Worm (Caenorhabditis elegans): ENCODE data around the gene amt-1.
A peak's percentile ranks its signal among the peaks of the same experiment; 100 is the strongest.

amt-1 gene

DNA sequence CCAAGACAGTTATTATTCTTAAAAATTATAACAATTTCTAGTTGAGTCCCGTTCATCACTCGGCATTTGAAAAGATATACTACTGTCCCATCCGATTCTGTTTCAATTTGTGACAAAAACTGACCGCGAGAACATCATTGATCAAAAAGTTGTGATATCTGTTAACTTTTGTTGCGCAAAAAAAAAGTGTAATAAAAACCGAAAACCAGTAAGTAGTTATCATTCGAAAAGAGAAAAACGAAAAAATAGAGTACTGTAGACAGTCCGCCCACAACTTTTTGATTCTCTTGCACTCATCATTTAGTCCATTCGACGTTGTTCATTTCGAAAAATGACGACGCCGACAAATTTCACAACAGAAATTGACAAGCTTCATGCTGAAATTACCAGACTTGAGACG is at the start of gene amt-1:
amt-1 (plus strand) TSS at position 301 of the 400 bp plus-strand sequence.
- TF ChIP-seq hlh-1 (tag; optimal IDR thresholded peaks at IDR 0.05) (no peak), mab-5 (tag; optimal IDR thresholded peaks at IDR 0.05) (no peak), zip-8 (tag; optimal IDR thresholded peaks at IDR 0.05) (no peak), lsy-2 (tag; optimal IDR thresholded peaks at IDR 0.05) (no peak), snpc-4 (tag; optimal IDR thresholded peaks at IDR 0.05) (no peak), unc-62 (GFP tag; optimal IDR thresholded peaks at IDR 0.05) (no peak), ceh-83 (GFP tag; optimal IDR thresholded peaks at IDR 0.05) (no peak), flh-1 (GFP tag; optimal IDR thresholded peaks at IDR 0.05) (no peak), nhr-12 (tag; optimal IDR thresholded peaks at IDR 0.05) (no peak), pha-4 (tag; optimal IDR thresholded peaks at IDR 0.05) (no peak), elt-1 (tag; optimal IDR thresholded peaks at IDR 0.05; ENCODE audit: borderline replicate concordance, insufficient read depth) (no peak), ceh-39 (tag; optimal IDR thresholded peaks at IDR 0.05) (no peak)

DNA sequence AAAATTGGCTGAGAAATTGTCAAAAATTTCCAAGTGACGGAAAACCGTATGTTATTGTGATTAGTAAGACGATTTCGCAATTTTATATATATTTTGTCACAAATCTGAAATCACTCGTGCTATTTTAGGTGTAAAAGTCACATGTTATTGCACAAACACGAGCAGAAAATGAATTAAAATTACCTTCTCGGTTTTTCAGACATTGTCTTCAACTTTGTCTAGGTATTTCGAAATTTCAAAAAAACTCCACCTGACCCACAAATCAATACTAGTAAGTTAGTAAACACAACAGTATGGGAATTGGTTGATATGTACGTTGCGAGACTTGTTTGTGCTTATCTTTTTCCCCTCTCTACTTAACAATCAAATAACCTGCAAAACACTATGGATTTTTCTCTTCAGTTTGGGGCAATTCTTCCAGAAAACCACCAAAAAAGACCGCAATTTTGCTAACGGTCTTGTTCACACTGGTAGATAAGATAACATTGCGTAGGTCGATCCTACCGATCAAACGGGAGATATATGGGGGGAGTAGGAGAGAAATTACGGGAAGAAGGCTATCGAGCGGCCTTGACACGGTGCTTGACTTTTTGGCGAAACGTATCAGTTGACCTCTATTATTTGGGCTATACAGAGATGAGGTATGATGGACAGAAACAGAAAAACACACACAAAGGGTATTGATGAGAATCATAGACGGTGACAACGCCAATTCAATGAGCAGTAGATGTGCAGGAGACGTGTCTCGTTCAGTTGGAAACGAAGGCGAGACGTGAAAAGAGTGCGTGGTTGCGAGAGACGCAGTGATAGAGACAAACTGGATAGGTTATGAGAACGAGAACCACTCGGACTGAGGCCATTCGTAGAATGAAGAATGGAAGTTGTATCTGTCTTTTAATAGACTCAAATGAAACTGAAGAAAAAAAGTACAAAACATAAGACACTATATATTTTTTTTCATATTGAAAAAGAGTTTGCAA is 49.1 kb upstream of the amt-1 start, which contains the start of gene C07A12.7:
C07A12.7 (minus strand) TSS at position 308 of the 980 bp plus-strand sequence.
- TF ChIP-seq drap-1 (GFP tag; optimal IDR thresholded peaks at IDR 0.05): peak; percentile 3
- peak; percentile 81 for TF ChIP-seq ham-2 (GFP tag; optimal IDR thresholded peaks at IDR 0.05)
- peak; percentile 62 for TF ChIP-seq unc-62 (GFP tag; optimal IDR thresholded peaks at IDR 0.05)
- TF ChIP-seq ztf-11 (tag; optimal IDR thresholded peaks at IDR 0.05): no peak
- TF ChIP-seq sptf-1 (tag; optimal IDR thresholded peaks at IDR 0.05): no peak
- TF ChIP-seq nhr-28 (tag; optimal IDR thresholded peaks at IDR 0.05): no peak
- TF ChIP-seq nhr-2 (tag; optimal IDR thresholded peaks at IDR 0.05): peak; percentile 39
- no peak for TF ChIP-seq tbx-8 (GFP tag; optimal IDR thresholded peaks at IDR 0.05)
- TF ChIP-seq mab-5 (tag; optimal IDR thresholded peaks at IDR 0.05): no peak
- no peak for TF ChIP-seq flh-1 (GFP tag; optimal IDR thresholded peaks at IDR 0.05)
- TF ChIP-seq bed-3 (GFP tag; optimal IDR thresholded peaks at IDR 0.05): no peak
- no peak for TF ChIP-seq nhr-76 (tag; optimal IDR thresholded peaks at IDR 0.05)
- TF ChIP-seq nhr-237 (tag; optimal IDR thresholded peaks at IDR 0.05): no peak
- no peak for TF ChIP-seq lin-13 (tag; optimal IDR thresholded peaks at IDR 0.05)
- TF ChIP-seq ces-1 (GFP tag; optimal IDR thresholded peaks at IDR 0.05): peak; percentile 3
- TF ChIP-seq elt-1 (tag; optimal IDR thresholded peaks at IDR 0.05; ENCODE audit: borderline replicate concordance, insufficient read depth): peak; percentile 85

DNA sequence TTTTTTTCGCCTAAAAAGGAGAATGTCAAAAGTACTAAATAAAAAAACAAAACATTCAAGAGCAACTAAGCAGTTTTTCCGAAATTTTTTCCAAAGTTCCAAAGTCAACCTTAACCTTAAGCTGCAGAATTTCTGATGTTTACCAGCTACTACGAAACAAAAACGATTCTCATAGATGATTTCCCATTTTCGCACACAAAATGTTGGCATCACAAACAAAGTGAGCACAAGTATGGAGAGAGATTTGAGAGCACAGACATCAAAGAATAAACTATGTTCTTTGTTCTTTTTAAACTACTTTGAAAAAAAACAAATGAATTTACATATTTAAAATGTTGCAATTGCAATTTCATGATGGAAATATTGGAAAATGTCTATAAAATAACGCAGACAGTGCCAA is 47.9 kb upstream of the amt-1 start:
- no peak for TF ChIP-seq lsy-2 (tag; optimal IDR thresholded peaks at IDR 0.05)
- TF ChIP-seq nhr-12 (tag; optimal IDR thresholded peaks at IDR 0.05): no peak
- TF ChIP-seq nhr-76 (tag; optimal IDR thresholded peaks at IDR 0.05): no peak
- no peak for TF ChIP-seq sptf-1 (tag; optimal IDR thresholded peaks at IDR 0.05)
- no peak for TF ChIP-seq unc-120 (tag; optimal IDR thresholded peaks at IDR 0.05; ENCODE audit: poor library complexity, severe bottlenecking)
- TF ChIP-seq nhr-28 (tag; optimal IDR thresholded peaks at IDR 0.05): no peak
- no peak for TF ChIP-seq ztf-11 (tag; optimal IDR thresholded peaks at IDR 0.05)
- TF ChIP-seq ces-1 (GFP tag; optimal IDR thresholded peaks at IDR 0.05): no peak

DNA sequence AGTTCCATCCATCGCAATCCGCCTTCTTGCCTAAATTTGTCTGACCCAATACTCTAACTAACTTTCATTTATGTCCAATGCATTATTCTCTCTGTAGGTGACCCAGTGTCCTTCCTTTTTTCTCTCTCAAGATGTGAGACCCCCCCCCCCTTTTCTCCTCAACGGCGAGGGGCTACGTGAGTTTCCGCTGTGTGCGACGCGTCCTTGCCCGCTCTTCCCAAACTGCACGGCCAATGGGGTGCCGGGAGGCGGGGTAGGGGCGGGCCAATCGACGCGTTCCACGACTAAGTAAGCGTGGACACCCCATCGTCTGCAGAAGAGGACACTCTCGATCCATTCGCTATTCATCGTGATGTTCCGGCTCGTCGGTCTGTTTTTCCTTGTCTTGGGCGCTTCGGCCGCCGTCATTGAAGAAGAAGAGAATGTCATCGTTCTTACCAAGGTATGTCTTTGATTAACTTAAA is 47.3 kb upstream of the amt-1 start, which contains the start of gene pdi-2:
pdi-2 (plus strand) TSS at position 269 of the 464 bp plus-strand sequence.
- TF ChIP-seq bed-3 (GFP tag; optimal IDR thresholded peaks at IDR 0.05): peak; percentile 6
- peak; percentile 87 for TF ChIP-seq mls-2 (tag; optimal IDR thresholded peaks at IDR 0.05)
- peak; percentile 21 for TF ChIP-seq nhr-237 (tag; optimal IDR thresholded peaks at IDR 0.05)
- peak; percentile 86 for TF ChIP-seq sptf-1 (tag; optimal IDR thresholded peaks at IDR 0.05)
- TF ChIP-seq ceh-39 (tag; optimal IDR thresholded peaks at IDR 0.05): no peak
- TF ChIP-seq nhr-12 (tag; optimal IDR thresholded peaks at IDR 0.05): no peak
- TF ChIP-seq hlh-1 (tag; optimal IDR thresholded peaks at IDR 0.05): no peak
- TF ChIP-seq sem-2 (GFP tag; optimal IDR thresholded peaks at IDR 0.05): no peak
- TF ChIP-seq M03D4.4 (tag; optimal IDR thresholded peaks at IDR 0.05): peak; percentile 73
- TF ChIP-seq unc-39 (tag; optimal IDR thresholded peaks at IDR 0.05): no peak
- TF ChIP-seq flh-1 (GFP tag; optimal IDR thresholded peaks at IDR 0.05): no peak
- TF ChIP-seq nhr-76 (tag; optimal IDR thresholded peaks at IDR 0.05): no peak
- TF ChIP-seq ceh-43 (GFP tag; optimal IDR thresholded peaks at IDR 0.05): peak; percentile 16
- peak; percentile 88 for TF ChIP-seq lsy-2 (tag; optimal IDR thresholded peaks at IDR 0.05)
- TF ChIP-seq elt-1 (tag; optimal IDR thresholded peaks at IDR 0.05; ENCODE audit: borderline replicate concordance, insufficient read depth): no peak
- no peak for TF ChIP-seq ztf-11 (tag; optimal IDR thresholded peaks at IDR 0.05)
- no peak for TF ChIP-seq snpc-4 (tag; optimal IDR thresholded peaks at IDR 0.05)
- TF ChIP-seq tbx-8 (GFP tag; optimal IDR thresholded peaks at IDR 0.05): no peak
- TF ChIP-seq unc-62 (GFP tag; optimal IDR thresholded peaks at IDR 0.05): peak; percentile 0
- peak; percentile 94 for TF ChIP-seq ham-2 (GFP tag; optimal IDR thresholded peaks at IDR 0.05)
- peak; percentile 66 for TF ChIP-seq cnd-1 (tag; optimal IDR thresholded peaks at IDR 0.05)
- TF ChIP-seq mep-1 (tag; optimal IDR thresholded peaks at IDR 0.05): peak; percentile 54
- TF ChIP-seq ces-1 (GFP tag; optimal IDR thresholded peaks at IDR 0.05): peak; percentile 74
- peak; percentile 49 for TF ChIP-seq ceh-83 (GFP tag; optimal IDR thresholded peaks at IDR 0.05)
- TF ChIP-seq nhr-2 (tag; optimal IDR thresholded peaks at IDR 0.05): peak; percentile 41
- no peak for TF ChIP-seq mab-5 (tag; optimal IDR thresholded peaks at IDR 0.05)
- no peak for TF ChIP-seq pha-4 (tag; optimal IDR thresholded peaks at IDR 0.05)
- TF ChIP-seq blmp-1 (tag; optimal IDR thresholded peaks at IDR 0.05): peak; percentile 24
- peak; percentile 49 for TF ChIP-seq lin-32 (GFP tag; optimal IDR thresholded peaks at IDR 0.05)
- TF ChIP-seq nhr-28 (tag; optimal IDR thresholded peaks at IDR 0.05): no peak
- peak; percentile 14 for TF ChIP-seq lin-13 (tag; optimal IDR thresholded peaks at IDR 0.05)
- TF ChIP-seq zip-8 (tag; optimal IDR thresholded peaks at IDR 0.05): no peak
- no peak for TF ChIP-seq elt-3 (tag; optimal IDR thresholded peaks at IDR 0.05)
- TF ChIP-seq unc-120 (tag; optimal IDR thresholded peaks at IDR 0.05; ENCODE audit: poor library complexity, severe bottlenecking): peak; percentile 63
- peak; percentile 73 for TF ChIP-seq drap-1 (GFP tag; optimal IDR thresholded peaks at IDR 0.05)

Data from whole organism, mixed stage, embryonic.